Fruit fly (Drosophila melanogaster): ENCODE results near the gene Gbeta5.

Gbeta5 gene

dm6 chrX:8143537-8143936 is 8.5 kb downstream of the Gbeta5 start, which contains the start of gene CG17982 (continued):
- TF ChIP-seq ara (GFP tag; IDR thresholded peaks at IDR 0.05) (peak; percentile 70), pros (GFP tag; optimal IDR thresholded peaks at IDR 0.05) (peak; percentile 3), CG31365 (tag; optimal IDR thresholded peaks at IDR 0.05) (peak; percentile 56), CG32767 (GFP tag; IDR thresholded peaks at IDR 0.05) (peak; percentile 80), Sin3A (optimal IDR thresholded peaks at IDR 0.05) (no peak), CG12942 (GFP tag; optimal IDR thresholded peaks at IDR 0.05) (peak; percentile 80), Hey (tag; optimal IDR thresholded peaks at IDR 0.05) (no peak), CG8290 (GFP tag; optimal IDR thresholded peaks at IDR 0.05) (peak; percentile 65), CG8290 (tag; optimal IDR thresholded peaks at IDR 0.05) (peak; percentile 41 to 82), gro (GFP tag; optimal IDR thresholded peaks at IDR 0.05) (peak; percentile 89), CG42726 (GFP tag; IDR thresholded peaks at IDR 0.05; ENCODE audit: partially characterized antibody) (no peak), fd3F (GFP tag; optimal IDR thresholded peaks at IDR 0.05) (peak; percentile 80), CG5953 (GFP tag; IDR thresholded peaks at IDR 0.05) (peak; percentile 59; the same call in 1 of the 2 replicates), CG1647 (GFP tag; optimal IDR thresholded peaks at IDR 0.05) (peak; percentile 62), NFAT (GFP tag; IDR thresholded peaks at IDR 0.05) (peak; percentile 66), dysf (GFP tag; IDR thresholded peaks at IDR 0.05) (peak; percentile 81), D19A (tag; optimal IDR thresholded peaks at IDR 0.05) (peak; percentile 77), run (tag; optimal IDR thresholded peaks at IDR 0.05) (peak; percentile 66), chif (GFP tag; optimal IDR thresholded peaks at IDR 0.05) (peak; percentile 68 to 81), wor (GFP tag; IDR thresholded peaks at IDR 0.05) (peak; percentile 46), da (GFP tag; optimal IDR thresholded peaks at IDR 0.05) (peak; percentile 56), CG18011 (GFP tag; optimal IDR thresholded peaks at IDR 0.05) (peak; percentile 73), shn (GFP tag; optimal IDR thresholded peaks at IDR 0.05) (peak; percentile 80), ase (GFP tag; IDR thresholded peaks at IDR 0.05) (peak; percentile 68; the same call in 2 of the 3 replicates), dan (GFP tag; IDR thresholded peaks at IDR 0.05) (no peak), sug (tag; optimal IDR thresholded peaks at IDR 0.05) (peak; percentile 87), CG14710 (tag; optimal IDR thresholded peaks at IDR 0.05) (peak; percentile 83), CG6254 (GFP tag; optimal IDR thresholded peaks at IDR 0.05) (peak; percentile 45), Xbp1 (GFP tag; optimal IDR thresholded peaks at IDR 0.05) (peak; percentile 88), h (optimal IDR thresholded peaks at IDR 0.05) (no peak), CG2120 (GFP tag; optimal IDR thresholded peaks at IDR 0.05) (peak; percentile 98), CG17912 (GFP tag; optimal IDR thresholded peaks at IDR 0.05) (peak; percentile 83), slp2 (GFP tag; optimal IDR thresholded peaks at IDR 0.05) (peak; percentile 67), jigr1 (GFP tag; IDR thresholded peaks at IDR 0.05) (peak; percentile 37; the same call in 2 of the 3 replicates), Max (GFP tag; optimal IDR thresholded peaks at IDR 0.05) (peak; percentile 65), CG6683 (GFP tag; optimal IDR thresholded peaks at IDR 0.05) (peak; percentile 32), usp (GFP tag; optimal IDR thresholded peaks at IDR 0.05) (no peak), chinmo (GFP tag; IDR thresholded peaks at IDR 0.05; ENCODE audit: partially characterized antibody) (no peak), Lpt (GFP tag; optimal IDR thresholded peaks at IDR 0.05) (no peak), CG34422 (GFP tag; IDR thresholded peaks at IDR 0.05) (peak; percentile 83), sima (GFP tag; optimal IDR thresholded peaks at IDR 0.05) (peak; percentile 33), Opbp (GFP tag; IDR thresholded peaks at IDR 0.05; ENCODE audit: partially characterized antibody) (no peak), Optix (GFP tag; IDR thresholded peaks at IDR 0.05) (peak; percentile 69; the same call in 2 of the 3 replicates), cas (GFP tag; IDR thresholded peaks at IDR 0.05) (peak; percentile 58; the same call in 1 of the 2 replicates), pita (GFP tag; optimal IDR thresholded peaks at IDR 0.05) (no peak), gt (GFP tag; IDR thresholded peaks at IDR 0.05) (no peak), vnd (GFP tag; IDR thresholded peaks at IDR 0.05; ENCODE audit: partially characterized antibody) (no peak), ERR (GFP tag; optimal IDR thresholded peaks at IDR 0.05) (peak; percentile 70), CG11085 (GFP tag; IDR thresholded peaks at IDR 0.05) (peak; percentile 64), CG9817 (tag; optimal IDR thresholded peaks at IDR 0.05) (peak; percentile 89), Fer3 (tag; optimal IDR thresholded peaks at IDR 0.05) (peak; percentile 88), lab (GFP tag; optimal IDR thresholded peaks at IDR 0.05) (peak; percentile 89)

Measured in whole organism, embryonic.